Worm (Caenorhabditis elegans): ENCODE data around the gene sre-21.

The sre-21 gene

DNA sequence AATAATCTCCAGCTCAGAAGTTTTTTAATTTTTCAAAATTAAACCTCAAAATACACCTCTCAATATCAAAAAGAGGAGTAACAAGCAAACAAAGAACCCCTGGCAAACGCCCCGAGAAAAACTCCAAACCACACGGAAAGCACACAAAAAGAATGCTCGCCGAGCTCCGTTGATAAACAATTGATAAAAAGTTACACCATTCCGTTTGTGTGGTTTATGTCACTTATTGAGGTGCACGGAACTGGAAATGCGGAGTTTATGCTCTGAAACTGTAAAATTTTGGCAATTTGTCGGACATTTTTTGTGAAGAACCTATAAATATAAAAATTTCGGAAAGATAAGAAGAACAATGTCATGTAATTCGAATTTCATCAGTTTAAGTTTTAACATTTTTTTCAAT lies 20.7 kb downstream of the sre-21 start:
- TF ChIP-seq pqm-1 (tag; optimal IDR thresholded peaks at IDR 0.05) (no peak), ceh-18 (tag; optimal IDR thresholded peaks at IDR 0.05) (no peak), ceh-31 (tag; optimal IDR thresholded peaks at IDR 0.05) (no peak), ceh-48 (tag; optimal IDR thresholded peaks at IDR 0.05) (no peak), lin-11 (tag; optimal IDR thresholded peaks at IDR 0.05) (no peak)

DNA sequence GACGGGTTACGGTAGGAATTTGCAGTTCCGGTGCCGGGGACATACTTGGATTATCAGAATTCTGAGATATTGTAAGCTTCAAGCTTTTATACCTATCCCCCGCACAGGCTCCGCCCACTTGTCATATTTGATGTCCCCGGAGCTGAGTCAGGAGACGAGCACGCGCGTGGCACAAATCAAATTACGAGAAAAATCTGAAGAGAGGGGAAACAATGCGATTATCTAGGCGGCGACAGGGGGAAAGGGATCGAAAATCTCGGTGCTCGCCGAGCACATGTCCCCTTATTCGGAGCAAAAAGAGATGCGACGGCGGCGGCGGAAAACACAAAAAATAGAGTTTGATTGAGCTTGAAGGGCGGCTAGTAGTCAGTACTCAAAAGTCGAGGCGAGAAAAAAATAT lies 23.8 kb downstream of the sre-21 start, which contains the start of gene R12G8.1:
R12G8.1 (minus strand) TSS at position 63 of the 400 bp plus-strand sequence.
- TF ChIP-seq K09A11.1 (tag; optimal IDR thresholded peaks at IDR 0.05; ENCODE audit: insufficient read depth) (no peak), unc-42 (tag; optimal IDR thresholded peaks at IDR 0.05) (peak; percentile 98), rnt-1 (tag; optimal IDR thresholded peaks at IDR 0.05) (no peak), pag-3 (tag; optimal IDR thresholded peaks at IDR 0.05; ENCODE audit: borderline replicate concordance) (peak; percentile 1)

DNA sequence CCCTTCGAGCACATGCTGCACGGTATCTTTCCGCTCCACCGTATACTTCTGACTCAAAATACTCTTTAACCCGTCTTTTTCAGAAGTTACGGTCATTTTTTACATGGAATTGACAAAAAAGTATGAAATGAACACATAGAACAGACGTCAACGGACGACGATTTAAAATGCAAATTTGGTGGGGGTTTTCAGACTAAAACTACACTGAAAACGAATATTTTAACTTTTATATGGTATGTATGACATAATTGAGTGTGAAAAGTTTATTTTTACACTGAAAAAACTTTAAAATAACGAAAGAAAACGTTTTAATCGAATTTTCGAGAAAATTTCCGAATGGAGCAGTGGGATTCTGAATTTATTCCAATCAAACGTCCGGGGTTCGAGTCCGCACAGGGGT lies 26.0 kb downstream of the sre-21 start, which contains the start of gene twk-36:
twk-36 (minus strand) TSS at position 101 of the 400 bp plus-strand sequence.
- TF ChIP-seq dve-1 (tag; optimal IDR thresholded peaks at IDR 0.05) (no peak), unc-42 (tag; optimal IDR thresholded peaks at IDR 0.05) (no peak), syd-9 (tag; optimal IDR thresholded peaks at IDR 0.05) (no peak), ahr-1 (tag; optimal IDR thresholded peaks at IDR 0.05) (no peak), pha-2 (tag; optimal IDR thresholded peaks at IDR 0.05) (no peak), C38D4.7 (GFP tag; optimal IDR thresholded peaks at IDR 0.05) (no peak), T23F11.4 (GFP tag; optimal IDR thresholded peaks at IDR 0.05) (no peak), mec-3 (tag; optimal IDR thresholded peaks at IDR 0.05; ENCODE audit: borderline replicate concordance) (no peak)

DNA sequence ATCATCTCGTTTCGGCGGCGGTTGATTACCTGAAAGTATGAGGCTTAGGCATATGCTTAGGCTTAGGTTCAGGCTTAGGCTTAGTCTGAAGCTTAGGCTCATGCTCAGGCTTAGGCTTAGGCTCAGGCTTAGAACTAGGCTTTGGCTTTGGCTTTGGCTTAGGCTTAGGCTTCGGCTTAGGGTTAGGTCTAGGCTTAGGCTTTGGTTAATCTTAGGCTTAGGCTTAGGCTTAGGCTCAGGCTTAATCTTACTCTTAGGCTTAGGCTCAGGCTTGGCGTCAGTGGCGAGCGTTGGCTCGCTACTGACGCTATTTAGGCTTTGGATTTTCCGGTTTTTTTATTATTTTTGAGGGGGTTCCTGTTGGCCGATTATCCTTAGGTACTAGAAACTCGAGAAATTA lies 29.2 kb downstream of the sre-21 start:
- TF ChIP-seq dve-1 (tag; optimal IDR thresholded peaks at IDR 0.05) (peak; percentile 83), hlh-13 (GFP tag; optimal IDR thresholded peaks at IDR 0.05) (no peak)

- TF ChIP-seq lin-11 (tag; optimal IDR thresholded peaks at IDR 0.05): no peak
- no peak for TF ChIP-seq ceh-19 (GFP tag; optimal IDR thresholded peaks at IDR 0.05)
- no peak for TF ChIP-seq pax-1 (tag; optimal IDR thresholded peaks at IDR 0.05)
- no peak for TF ChIP-seq dve-1 (tag; optimal IDR thresholded peaks at IDR 0.05)
- TF ChIP-seq ceh-34 (tag; optimal IDR thresholded peaks at IDR 0.05): no peak
- no peak for TF ChIP-seq ceh-31 (tag; optimal IDR thresholded peaks at IDR 0.05)
- no peak for TF ChIP-seq ceh-22 (tag; optimal IDR thresholded peaks at IDR 0.05)
- TF ChIP-seq rnt-1 (tag; optimal IDR thresholded peaks at IDR 0.05): no peak
- TF ChIP-seq pros-1 (tag; optimal IDR thresholded peaks at IDR 0.05): no peak
Measured at ce11 chrV:17739801-17740200, 33.2 kb downstream of the sre-21 start, which contains the start of gene cutl-4. Gene cutl-4 (minus strand): TSS chrV:17739901.

DNA sequence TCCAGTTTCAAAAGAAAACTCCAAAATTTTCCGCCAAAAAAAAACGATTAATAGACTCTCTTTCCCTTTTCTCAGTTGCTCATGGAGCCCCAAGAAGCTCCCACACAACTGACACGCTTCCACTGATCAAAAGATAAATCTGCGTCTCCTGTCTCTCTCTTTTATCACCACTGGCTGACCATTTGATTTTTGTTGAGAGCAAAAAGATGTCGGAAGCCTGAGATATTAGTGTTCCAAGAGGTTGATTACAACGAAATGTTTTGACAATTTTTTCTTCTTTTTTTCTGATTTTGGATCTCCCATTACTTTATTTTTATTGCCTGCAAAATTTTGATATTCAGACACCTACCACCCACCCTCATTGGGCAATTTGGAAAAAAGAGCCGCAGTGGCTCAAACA lies 40.5 kb downstream of the sre-21 start, which contains the start of gene twk-42:
twk-42 (minus strand) TSS at position 101 of the 400 bp plus-strand sequence.
- TF ChIP-seq ceh-31 (tag; optimal IDR thresholded peaks at IDR 0.05) (no peak), pax-1 (tag; optimal IDR thresholded peaks at IDR 0.05) (no peak), hlh-8 (tag; optimal IDR thresholded peaks at IDR 0.05) (no peak), pqm-1 (tag; optimal IDR thresholded peaks at IDR 0.05) (no peak), pros-1 (tag; optimal IDR thresholded peaks at IDR 0.05) (no peak), nfya-1 (tag; optimal IDR thresholded peaks at IDR 0.05) (no peak), pha-2 (tag; optimal IDR thresholded peaks at IDR 0.05) (no peak), unc-86 (tag; optimal IDR thresholded peaks at IDR 0.05) (no peak), fax-1 (tag; optimal IDR thresholded peaks at IDR 0.05) (no peak), npax-4 (tag; optimal IDR thresholded peaks at IDR 0.05) (no peak), elt-4 (tag; optimal IDR thresholded peaks at IDR 0.05) (no peak), ceh-18 (tag; optimal IDR thresholded peaks at IDR 0.05) (no peak), pha-4 (tag; optimal IDR thresholded peaks at IDR 0.05) (no peak), F13H6.1 (tag; optimal IDR thresholded peaks at IDR 0.05) (no peak)

Measured in whole organism, late embryonic.